Worm (Caenorhabditis elegans) whole organism, L1 larva: ENCODE measurements around the gene txdc-17.

Source experiments
- C34B4.2 ChIP-seq: sonication (generic microtip); optimal IDR thresholded peaks from 2 replicates; lab custom pipeline; 2017; ENCODE audit warnings: mild to moderate bottlenecking, missing genetic modification characterization, missing compliant biosample characterization
- aly-2 ChIP-seq: fragments of 150-350 bp; optimal IDR thresholded peaks from 2 replicates; lab custom pipeline; 2014; ENCODE audit warnings: missing biosample characterization, missing genetic modification characterization
- blmp-1 ChIP-seq: fragments of 150-350 bp; optimal IDR thresholded peaks from 2 replicates; lab custom pipeline; 2014; ENCODE audit warnings: missing biosample characterization, missing genetic modification characterization
- ceh-82 ChIP-seq, 3 experiments: fragments of 150-350 bp in 1 of 3; sonication (generic microtip) in 2 of 3; optimal IDR thresholded peaks; 2 replicates each; lab custom pipeline; 2014 to 2017; ENCODE audit warnings: missing biosample characterization in 3 of 3, missing genetic modification characterization in 3 of 3
- ceh-88 ChIP-seq: fragments of 200-800 bp; sonication (Bioruptor generic); IDR thresholded peaks from 2 replicates; pipeline ENCODE4 v1.3.6; 2022; ENCODE audit warnings: missing genetic modification characterization, missing compliant biosample characterization
- dpl-1 ChIP-seq, 3 experiments: fragments of 150-350 bp in 2 of 3; sonication (generic microtip) in 1 of 3; optimal IDR thresholded peaks; 2 replicates each; lab custom pipeline; 2014 to 2017; ENCODE audit warnings: missing biosample characterization in 3 of 3, missing genetic modification characterization in 3 of 3, missing genetic modification reagents in 3 of 3
- efl-1 ChIP-seq, 4 experiments: fragments of 150-350 bp; optimal IDR thresholded peaks in 3 of 4; peaks in 1 of 4; 1 replicate in 1 of 4; 2 replicates in 3 of 4; lab custom pipeline; 2014; ENCODE audit warnings: missing biosample characterization in 2 of 4, missing genetic modification characterization in 2 of 4, missing genetic modification reagents in 2 of 4
- efl-3 ChIP-seq: fragments of 200-800 bp; sonication (Bioruptor generic); optimal IDR thresholded peaks from 2 replicates; lab custom pipeline; 2018; ENCODE audit warnings: mild to moderate bottlenecking, missing genetic modification characterization, missing compliant biosample characterization
- egl-27 ChIP-seq, 2 experiments: fragments of 150-350 bp in 1 of 2; sonication (generic microtip); optimal IDR thresholded peaks; 3 replicates each; lab custom pipeline; 2017 to 2018; ENCODE audit warnings: missing biosample characterization in 2 of 2, missing genetic modification characterization in 2 of 2, missing genetic modification reagents in 2 of 2
- elt-2 ChIP-seq: sonication (generic microtip); optimal IDR thresholded peaks from 2 replicates; lab custom pipeline; 2016; ENCODE audit warnings: missing genetic modification characterization, mild to moderate bottlenecking, inconsistent platforms, missing compliant biosample characterization, missing genetic modification reagents
- elt-3 ChIP-seq, 6 experiments: fragments of 150-350 bp in 1 of 6; sonication (generic microtip); optimal IDR thresholded peaks; 2 replicates each; lab custom pipeline; 2017 to 2018; ENCODE audit warnings: missing biosample characterization in 6 of 6, missing genetic modification characterization in 6 of 6, inconsistent platforms in 1 of 6
- fkh-10 ChIP-seq: sonication (generic microtip); optimal IDR thresholded peaks from 2 replicates; lab custom pipeline; 2017; ENCODE audit warnings: missing biosample characterization, missing genetic modification reagents, missing genetic modification characterization
- fkh-8 ChIP-seq: sonication (generic microtip); optimal IDR thresholded peaks from 2 replicates; lab custom pipeline; 2016; ENCODE audit warnings: mild to moderate bottlenecking, missing genetic modification characterization, missing compliant biosample characterization
- fos-1 ChIP-seq: fragments of 150-350 bp; optimal IDR thresholded peaks from 2 replicates; lab custom pipeline; 2014; ENCODE audit warnings: missing biosample characterization, missing genetic modification characterization
- hlh-17 ChIP-seq: fragments of 200-800 bp; sonication (Bioruptor generic); optimal IDR thresholded peaks from 2 replicates; lab custom pipeline; 2018; ENCODE audit warnings: missing genetic modification characterization, mild to moderate bottlenecking, missing compliant biosample characterization, moderate library complexity, borderline replicate concordance
- hlh-4 ChIP-seq: sonication (generic microtip); optimal IDR thresholded peaks from 2 replicates; lab custom pipeline; 2016; ENCODE audit warnings: mild to moderate bottlenecking, missing genetic modification characterization, missing compliant biosample characterization
- hpl-2 ChIP-seq: fragments of 150-350 bp; optimal IDR thresholded peaks from 2 replicates; lab custom pipeline; 2014; ENCODE audit warnings: missing biosample characterization, missing genetic modification reagents, missing genetic modification characterization
- jun-1 ChIP-seq: fragments of 150-350 bp; optimal IDR thresholded peaks from 2 replicates; lab custom pipeline; 2014; ENCODE audit warnings: missing biosample characterization, missing genetic modification reagents, missing genetic modification characterization
- lin-13 ChIP-seq: fragments of 150-350 bp; optimal IDR thresholded peaks from 2 replicates; lab custom pipeline; 2014; ENCODE audit warnings: missing biosample characterization, missing genetic modification reagents, missing genetic modification characterization
- lin-14 ChIP-seq: fragments of 200-800 bp; sonication (Bioruptor generic); optimal IDR thresholded peaks from 2 replicates; lab custom pipeline; 2018; ENCODE audit warnings: mild to moderate bottlenecking, missing genetic modification characterization, moderate library complexity, missing compliant biosample characterization
- lin-35 ChIP-seq, 2 experiments: fragments of 150-350 bp; optimal IDR thresholded peaks; 2 replicates each; lab custom pipeline; 2014; ENCODE audit warnings: missing biosample characterization in 2 of 2, missing genetic modification characterization in 2 of 2, missing genetic modification reagents in 2 of 2
- lsy-2 ChIP-seq, 2 experiments: fragments of 150-350 bp; optimal IDR thresholded peaks; 2 replicates each; lab custom pipeline; 2014; ENCODE audit warnings: missing biosample characterization in 2 of 2, missing genetic modification characterization in 2 of 2
- mab-9 ChIP-seq: fragments of 200-800 bp; sonication (Bioruptor generic); IDR thresholded peaks from 2 replicates; pipeline ENCODE4 v1.3.6; 2022; ENCODE audit warnings: missing genetic modification reagents, missing genetic modification characterization, missing compliant biosample characterization
- nhr-11 ChIP-seq: fragments of 150-350 bp; optimal IDR thresholded peaks from 2 replicates; lab custom pipeline; 2014; ENCODE audit warnings: missing biosample characterization, missing genetic modification characterization
- nhr-12 ChIP-seq: sonication (generic microtip); optimal IDR thresholded peaks from 2 replicates; lab custom pipeline; 2017; ENCODE audit warnings: missing biosample characterization, missing genetic modification characterization
- nhr-20 ChIP-seq: sonication (generic microtip); optimal IDR thresholded peaks from 2 replicates; lab custom pipeline; 2016; ENCODE audit warnings: mild to moderate bottlenecking, missing genetic modification characterization, missing compliant biosample characterization
- nhr-237 ChIP-seq: fragments of 150-350 bp; optimal IDR thresholded peaks from 2 replicates; lab custom pipeline; 2014; ENCODE audit warnings: missing biosample characterization, missing genetic modification characterization
- nhr-28 ChIP-seq: fragments of 150-350 bp; optimal IDR thresholded peaks from 2 replicates; lab custom pipeline; 2014; ENCODE audit warnings: missing biosample characterization, missing genetic modification characterization
- nhr-47 ChIP-seq: sonication (generic microtip); optimal IDR thresholded peaks from 2 replicates; lab custom pipeline; 2016; ENCODE audit warnings: mild to moderate bottlenecking, missing genetic modification characterization, moderate library complexity, missing compliant biosample characterization
- nhr-71 ChIP-seq: sonication (generic microtip); optimal IDR thresholded peaks from 2 replicates; lab custom pipeline; 2016; ENCODE audit warnings: mild to moderate bottlenecking, missing genetic modification characterization, moderate library complexity, missing compliant biosample characterization
- nhr-85 ChIP-seq: sonication (generic microtip); peaks from one replicate; lab custom pipeline; 2016; ENCODE audit warnings: missing genetic modification characterization, inconsistent platforms, missing compliant biosample characterization
- sox-4 ChIP-seq: sonication (generic microtip); optimal IDR thresholded peaks from 2 replicates; lab custom pipeline; 2016; ENCODE audit warnings: missing genetic modification characterization, missing compliant biosample characterization
- swsn-7 ChIP-seq: sonication (generic microtip); optimal IDR thresholded peaks from 2 replicates; lab custom pipeline; 2016; ENCODE audit warnings: missing genetic modification characterization, missing compliant biosample characterization
- tbx-2 ChIP-seq: sonication (generic microtip); optimal IDR thresholded peaks from 2 replicates; lab custom pipeline; 2016; ENCODE audit warnings: missing genetic modification characterization, missing compliant biosample characterization
- unc-62 ChIP-seq: fragments of 150-350 bp; optimal IDR thresholded peaks from 2 replicates; lab custom pipeline; 2014; ENCODE audit warnings: missing biosample characterization, missing genetic modification reagents, missing genetic modification characterization
- unc-86 ChIP-seq: sonication (generic microtip); optimal IDR thresholded peaks from 2 replicates; lab custom pipeline; 2016; ENCODE audit warnings: missing genetic modification characterization, missing compliant biosample characterization
- unc-98 ChIP-seq: fragments of 200-800 bp; sonication (Bioruptor generic); IDR thresholded peaks from 2 replicates; pipeline ENCODE4 v1.3.6; 2022; ENCODE audit warnings: missing genetic modification characterization, missing compliant biosample characterization
- vab-15 ChIP-seq: sonication (generic microtip); optimal IDR thresholded peaks from 2 replicates; lab custom pipeline; 2017; ENCODE audit warnings: missing genotype, mild to moderate bottlenecking, missing genetic modification characterization, missing compliant biosample characterization
- zip-4 ChIP-seq: fragments of 200-800 bp; sonication (Bioruptor generic); optimal IDR thresholded peaks from 2 replicates; lab custom pipeline; 2018; ENCODE audit warnings: mild to moderate bottlenecking, missing genetic modification characterization, moderate library complexity, missing compliant biosample characterization
- ztf-11 ChIP-seq, 2 experiments: sonication (generic microtip); optimal IDR thresholded peaks; 2 replicates each; lab custom pipeline; 2016 to 2017; ENCODE audit warnings: missing genetic modification characterization in 2 of 2, missing biosample characterization in 1 of 2, missing compliant biosample characterization in 1 of 2

Gene txdc-17

ce11 chrIII:2864669-2865068, 30.2 kb downstream of the txdc-17 start:
- TF ChIP-seq hpl-2 (no peak), hlh-17 (no peak)
- TF ChIP-seq, all 84 proteins: peak for 0

ce11 chrIII:2866597-2866996, 32.1 kb downstream of the txdc-17 start:
- no peak for TF ChIP-seq tbx-2 (tag; lab: Kevin White, UChicago)
- TF ChIP-seq efl-1 (optimal IDR thresholded peaks at IDR 0.05; lab: Kevin White, UChicago), result no peak
- peak in 1 of 2 experiments; percentile 11 for TF ChIP-seq efl-1 (GFP tag; optimal IDR thresholded peaks at IDR 0.05 in 1 of 2; lab: Kevin White, UChicago)

- TF ChIP-seq swsn-7 (tag; lab: Kevin White, UChicago), result no peak
- TF ChIP-seq lsy-2 (tag; optimal IDR thresholded peaks at IDR 0.05; lab: Kevin White, UChicago), result peak in 1 of 2 experiments; percentile 38
- TF ChIP-seq lin-14, result peak; percentile 22
- TF ChIP-seq nhr-237 (tag; lab: Kevin White, UChicago), result no peak
- no peak for TF ChIP-seq unc-86 (tag; lab: Kevin White, UChicago)
- peak; percentile 33 for TF ChIP-seq nhr-85 (tag; lab: Kevin White, UChicago)
Measured at ce11 chrIII:2868416-2868815, 34.0 kb downstream of the txdc-17 start.

ce11 chrIII:2869033-2869432, 34.6 kb downstream of the txdc-17 start:
- TF ChIP-seq elt-3 (tag; optimal IDR thresholded peaks at IDR 0.05; lab: Kevin White, UChicago), result peak in 1 of 6 experiments; percentile 7
- TF ChIP-seq ceh-82 (tag; optimal IDR thresholded peaks at IDR 0.05; lab: Kevin White, UChicago), result no peak
- TF ChIP-seq hlh-17, result no peak
- no peak for TF ChIP-seq ztf-11 (tag; optimal IDR thresholded peaks at IDR 0.05; lab: Kevin White, UChicago)

ce11 chrIII:2869512-2869911, 35.0 kb downstream of the txdc-17 start:
- TF ChIP-seq swsn-7 (tag; lab: Kevin White, UChicago) (no peak), elt-2 (peak; percentile 45), unc-98 (no peak)
- TF ChIP-seq, all 84 proteins: peak for 1

- TF ChIP-seq nhr-71 (tag; lab: Kevin White, UChicago), result peak; percentile 4
- no peak for TF ChIP-seq C34B4.2 (tag; lab: Kevin White, UChicago)
- TF ChIP-seq nhr-20 (tag; lab: Kevin White, UChicago), result peak; percentile 4
- TF ChIP-seq blmp-1, result peak; percentile 6
- TF ChIP-seq sox-4 (tag; lab: Kevin White, UChicago), result no peak
- peak in 1 of 2 experiments; percentile 31 for TF ChIP-seq lin-35 (GFP tag; optimal IDR thresholded peaks at IDR 0.05; lab: Kevin White, UChicago)
- no peak for TF ChIP-seq elt-3 (tag; optimal IDR thresholded peaks at IDR 0.05; lab: Kevin White, UChicago)
- no peak for TF ChIP-seq fkh-10 (GFP tag; lab: Kevin White, UChicago)
- no peak for TF ChIP-seq ceh-82 (tag; optimal IDR thresholded peaks at IDR 0.05; lab: Kevin White, UChicago)
- TF ChIP-seq lsy-2 (tag; optimal IDR thresholded peaks at IDR 0.05; lab: Kevin White, UChicago), result peak in 1 of 2 experiments; percentile 2
- peak; percentile 86 for TF ChIP-seq elt-2
- no peak for TF ChIP-seq nhr-11 (tag; lab: Kevin White, UChicago)
- TF ChIP-seq jun-1, result peak; percentile 33
- TF ChIP-seq unc-62, result no peak
- TF ChIP-seq efl-1 (optimal IDR thresholded peaks at IDR 0.05; lab: Kevin White, UChicago), result no peak
- peak in 1 of 2 experiments; percentile 50 for TF ChIP-seq efl-1 (GFP tag; optimal IDR thresholded peaks at IDR 0.05 in 1 of 2; lab: Kevin White, UChicago)
- no peak for TF ChIP-seq dpl-1 (GFP tag; optimal IDR thresholded peaks at IDR 0.05; lab: Kevin White, UChicago)
- TF ChIP-seq fkh-8 (tag; lab: Kevin White, UChicago), result no peak
- TF ChIP-seq zip-4, result no peak
- no peak for TF ChIP-seq hlh-17
- TF ChIP-seq aly-2 (tag; lab: Kevin White, UChicago), result no peak
- TF ChIP-seq, all 84 proteins: peak for 8
Measured at ce11 chrIII:2870228-2870627, 35.8 kb downstream of the txdc-17 start.

ce11 chrIII:2871817-2872216, 37.4 kb downstream of the txdc-17 start:
- TF ChIP-seq efl-3 (GFP tag; lab: Kevin White, UChicago) (no peak), mab-9 (GFP tag; lab: Robert Waterston, UW) (no peak), ceh-88 (GFP tag; lab: Robert Waterston, UW) (no peak), vab-15 (peak; percentile 74), ceh-82 (tag; optimal IDR thresholded peaks at IDR 0.05; lab: Kevin White, UChicago) (peak in 1 of 3 experiments; percentile 19), fos-1 (tag; lab: Kevin White, UChicago) (no peak), aly-2 (tag; lab: Kevin White, UChicago) (no peak), egl-27 (tag; optimal IDR thresholded peaks at IDR 0.05; lab: Kevin White, UChicago) (peak in 1 of 2 experiments; percentile 41), lin-14 (peak; percentile 97), zip-4 (no peak), hlh-4 (no peak), nhr-12 (tag; lab: Kevin White, UChicago) (no peak), lin-13 (GFP tag; lab: Kevin White, UChicago) (peak; percentile 56), nhr-28 (tag; lab: Kevin White, UChicago) (no peak), nhr-47 (tag; lab: Kevin White, UChicago) (peak; percentile 61)
